Fruit fly (Drosophila melanogaster) Kc167 (cell line): Measurements from ENCODE around the gene SpdS.

ENCODE experiments used
- Myc ChIP-seq: fragments of >200 bp; optimal IDR thresholded peaks from 2 replicates; lab custom pipeline; 2017; ENCODE audit warnings: missing external identifiers
- Sin3A ChIP-seq: fragments of >200 bp; optimal IDR thresholded peaks from 2 replicates; lab custom pipeline; 2018; ENCODE audit warnings: missing external identifiers
- h ChIP-seq: fragments of >200 bp; optimal IDR thresholded peaks from 3 replicates; lab custom pipeline; 2018; ENCODE audit warnings: missing external identifiers
- insv ChIP-seq: fragments of >200 bp; optimal IDR thresholded peaks from 3 replicates; lab custom pipeline; 2018; ENCODE audit warnings: missing external identifiers
- psq ChIP-seq: fragments of >200 bp; optimal IDR thresholded peaks from 2 replicates; lab custom pipeline; 2017; ENCODE audit warnings: missing external identifiers
- ttk ChIP-seq: sonication (Bioruptor generic); optimal IDR thresholded peaks from 2 replicates; lab custom pipeline; 2017; ENCODE audit warnings: missing external identifiers

The SpdS gene

DNA sequence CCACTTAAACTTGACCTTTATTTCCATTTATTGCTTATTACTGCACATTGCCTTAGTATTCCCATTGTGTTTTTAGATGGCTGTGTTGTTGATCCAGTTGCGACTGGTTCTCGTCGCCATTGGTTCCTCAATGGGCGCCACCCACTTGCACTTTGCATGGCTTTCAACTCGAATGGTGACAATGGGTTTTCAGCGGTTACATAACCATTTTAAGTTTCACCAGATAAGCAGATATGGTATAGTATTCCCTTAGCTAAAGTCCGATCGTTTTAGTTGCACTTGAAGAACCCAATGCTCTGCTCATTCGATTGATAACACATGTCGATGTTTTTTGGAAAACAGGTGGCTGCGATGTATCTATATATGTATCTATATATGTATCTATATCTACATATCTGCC is 29.5 kb upstream of the SpdS start:
- no peak for TF ChIP-seq Myc (lab: Kevin White, UChicago)

DNA sequence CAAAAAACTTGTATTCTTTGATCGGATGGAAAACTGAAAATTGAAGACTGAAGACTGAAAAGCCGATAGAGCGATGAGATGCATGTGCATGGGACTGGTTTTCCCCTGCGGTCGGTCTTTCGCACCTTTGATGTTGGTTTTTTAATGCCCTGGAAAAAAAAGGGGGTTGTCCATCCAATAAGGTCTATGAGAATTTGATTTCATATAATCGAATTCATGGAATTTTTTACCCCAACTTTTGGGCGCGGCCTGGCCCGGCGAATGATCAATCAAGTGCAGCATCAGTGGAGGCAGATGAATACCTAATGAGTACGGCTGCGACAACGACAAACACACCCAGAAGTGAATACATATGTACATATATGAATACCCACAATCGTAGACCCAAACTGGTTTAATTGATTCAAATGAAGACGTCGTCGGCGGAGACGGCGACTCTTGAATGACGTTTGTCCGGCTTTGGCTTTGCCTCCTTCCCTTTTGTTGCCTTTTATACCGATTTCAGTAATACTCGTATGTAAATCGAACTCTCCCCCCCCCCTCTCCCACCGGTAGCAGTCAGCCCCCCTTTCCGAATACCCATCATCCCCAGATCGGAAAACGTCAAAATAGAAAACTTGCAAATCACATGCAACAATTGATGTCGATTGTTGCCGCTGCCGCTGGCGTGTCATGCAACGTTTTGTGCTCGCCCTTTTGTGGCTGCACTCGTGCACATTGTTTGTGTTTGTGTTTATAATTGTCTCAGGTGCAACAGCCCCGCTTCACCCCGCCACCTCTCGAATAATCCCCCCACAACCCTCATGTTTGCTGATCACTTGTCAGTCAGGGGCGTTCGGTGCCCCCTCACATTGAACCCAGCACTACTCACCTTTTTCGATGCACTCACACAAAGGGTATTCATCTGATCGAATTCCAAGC is 28.2 kb upstream of the SpdS start:
- TF ChIP-seq Sin3A (lab: Kevin White, UChicago) = no peak
- TF ChIP-seq insv = no peak
- no peak for TF ChIP-seq ttk (lab: Kevin White, UChicago)

DNA sequence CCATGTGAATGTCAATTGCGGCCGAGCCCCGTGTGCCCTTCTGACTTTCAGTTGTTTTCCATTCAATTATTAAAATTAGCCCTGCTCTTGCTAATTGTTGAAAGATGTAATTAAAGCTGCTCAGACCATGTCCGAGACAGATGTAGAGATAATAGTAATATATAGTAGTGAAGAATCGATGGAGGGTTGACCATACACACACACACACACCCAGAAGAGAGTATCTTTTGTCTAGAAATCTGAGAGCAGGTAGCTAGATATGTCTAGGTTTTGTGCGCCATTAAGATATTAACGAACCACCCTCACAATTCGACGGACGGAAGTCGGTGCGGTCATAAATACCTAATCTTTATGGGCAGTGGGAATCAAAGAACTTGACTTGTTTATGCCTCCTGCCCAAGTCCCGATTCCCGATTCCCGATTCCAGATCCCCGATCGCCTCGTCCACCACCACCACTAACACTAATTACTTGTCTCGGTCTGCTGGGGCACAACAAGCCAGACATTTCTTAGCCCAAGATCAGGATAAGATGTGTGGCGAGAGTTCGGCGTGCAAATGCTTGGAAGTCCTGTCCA is 26.9 kb upstream of the SpdS start:
- no peak for TF ChIP-seq Sin3A (lab: Kevin White, UChicago)
- TF ChIP-seq insv = no peak
- no peak for TF ChIP-seq h
- TF ChIP-seq psq (lab: Kevin White, UChicago) = no peak
- TF ChIP-seq Myc (lab: Kevin White, UChicago) = no peak
- no peak for TF ChIP-seq ttk (lab: Kevin White, UChicago)

- TF ChIP-seq ttk (lab: Kevin White, UChicago) = no peak
Observed at dm6 chr3R:9605084-9605483, 26.4 kb upstream of the SpdS start.

DNA sequence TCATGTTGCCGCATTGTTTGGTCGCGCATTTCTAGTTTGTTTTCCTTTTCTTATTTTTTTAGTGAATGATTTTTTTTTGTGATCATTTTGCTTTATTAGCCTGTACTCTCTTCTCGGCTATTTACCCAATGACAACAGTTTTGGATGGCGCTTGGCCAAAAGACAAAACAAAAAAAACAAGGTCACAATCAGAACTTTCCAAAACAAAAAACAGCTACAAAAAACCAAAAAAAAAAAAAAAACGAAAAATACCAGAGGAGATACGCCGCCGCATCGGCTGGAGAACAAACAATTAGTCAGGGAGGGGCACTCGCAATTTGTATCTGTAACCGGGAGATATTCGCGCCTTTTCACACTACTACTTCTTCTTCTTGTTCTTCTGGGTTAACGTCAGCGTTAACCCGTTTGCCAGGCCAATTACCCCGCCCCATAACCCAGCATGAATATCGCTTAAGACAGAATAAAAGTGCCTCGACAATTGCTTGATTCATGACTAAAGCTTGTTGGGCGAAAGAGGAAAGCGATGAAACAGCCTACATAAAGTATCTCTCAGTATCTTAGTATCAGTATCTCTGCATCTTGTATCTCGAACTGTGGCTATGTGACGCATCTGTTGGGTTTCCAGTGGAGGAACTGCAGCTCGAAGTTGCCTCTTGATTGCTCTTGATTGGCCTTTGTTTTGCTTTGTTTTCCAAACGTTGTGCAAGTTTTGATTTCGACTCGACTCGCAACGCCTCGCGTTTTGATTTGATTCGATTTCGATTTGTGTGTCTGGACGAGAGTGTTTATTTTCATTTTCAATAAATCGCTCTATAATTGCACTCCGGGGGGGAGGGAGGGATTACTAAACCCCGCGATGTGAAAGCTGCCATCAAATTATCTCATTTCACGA is 24.3 kb upstream of the SpdS start:
- TF ChIP-seq h (no peak), ttk (lab: Kevin White, UChicago) (no peak), Sin3A (lab: Kevin White, UChicago) (no peak), insv (no peak), Myc (lab: Kevin White, UChicago) (no peak), psq (lab: Kevin White, UChicago) (no peak)

DNA sequence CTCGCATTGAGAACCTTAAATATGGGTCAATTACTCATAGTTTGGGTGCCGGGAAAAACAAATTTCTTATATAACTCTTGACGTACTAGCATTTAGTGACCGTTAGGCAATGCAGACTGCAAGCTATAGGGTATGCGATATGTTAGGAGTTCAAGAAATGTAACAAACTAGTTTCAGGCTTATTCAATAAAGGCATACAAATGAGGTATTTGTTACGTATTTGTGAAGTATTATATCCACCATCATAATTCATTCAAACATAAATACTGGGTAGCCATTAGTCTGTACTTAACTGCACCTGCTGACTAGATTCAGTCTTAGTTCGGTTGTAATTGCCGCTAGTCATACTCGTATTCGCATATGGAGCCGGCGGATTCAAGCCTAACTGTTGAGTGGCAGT is 23.2 kb upstream of the SpdS start:
- TF ChIP-seq insv (no peak), Myc (lab: Kevin White, UChicago) (no peak), Sin3A (lab: Kevin White, UChicago) (no peak), psq (lab: Kevin White, UChicago) (no peak), h (no peak), ttk (lab: Kevin White, UChicago) (no peak)

- no peak for TF ChIP-seq insv
- TF ChIP-seq Myc (lab: Kevin White, UChicago) = no peak
- TF ChIP-seq h = no peak
- TF ChIP-seq psq (lab: Kevin White, UChicago) = no peak
- TF ChIP-seq ttk (lab: Kevin White, UChicago) = no peak
- no peak for TF ChIP-seq Sin3A (lab: Kevin White, UChicago)
Observed at dm6 chr3R:9612217-9612616, 19.2 kb upstream of the SpdS start.

dm6 chr3R:9613124-9613523 is 18.3 kb upstream of the SpdS start:
- TF ChIP-seq ttk (lab: Kevin White, UChicago) (no peak), Sin3A (lab: Kevin White, UChicago) (no peak), insv (no peak), psq (lab: Kevin White, UChicago) (no peak), Myc (lab: Kevin White, UChicago) (no peak), h (no peak)

- TF ChIP-seq ttk (lab: Kevin White, UChicago) = no peak
- TF ChIP-seq Sin3A (lab: Kevin White, UChicago) = no peak
- no peak for TF ChIP-seq insv
- TF ChIP-seq Myc (lab: Kevin White, UChicago) = no peak
- no peak for TF ChIP-seq psq (lab: Kevin White, UChicago)
- no peak for TF ChIP-seq h
Observed at dm6 chr3R:9618331-9618730, 13.1 kb upstream of the SpdS start.

DNA sequence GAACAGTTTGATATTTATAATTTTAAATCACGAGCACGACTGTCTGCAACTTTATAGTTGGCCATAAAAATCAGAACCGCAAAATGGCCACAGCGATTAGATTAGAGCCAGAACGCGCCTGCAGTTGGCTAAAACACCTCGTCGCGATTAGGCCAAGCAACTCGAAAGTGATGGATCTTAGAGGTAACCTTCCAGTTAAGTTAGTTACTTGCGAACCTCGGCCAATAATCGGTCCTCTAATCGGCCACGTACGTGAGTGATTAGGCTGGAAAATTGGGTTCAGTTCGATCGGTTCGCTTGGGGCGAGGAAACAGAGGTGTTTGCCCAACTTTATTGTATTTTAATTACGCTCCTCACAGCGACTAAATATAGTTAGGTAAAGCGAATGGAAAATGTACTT is 11.2 kb upstream of the SpdS start:
- no peak for TF ChIP-seq h
- TF ChIP-seq Sin3A (lab: Kevin White, UChicago) = no peak
- no peak for TF ChIP-seq insv
- TF ChIP-seq psq (lab: Kevin White, UChicago) = no peak
- no peak for TF ChIP-seq Myc (lab: Kevin White, UChicago)
- TF ChIP-seq ttk (lab: Kevin White, UChicago) = no peak

dm6 chr3R:9625443-9625842 is 6.0 kb upstream of the SpdS start:
- TF ChIP-seq psq (lab: Kevin White, UChicago) (no peak), h (no peak), Myc (lab: Kevin White, UChicago) (no peak), Sin3A (lab: Kevin White, UChicago) (no peak), ttk (lab: Kevin White, UChicago) (no peak), insv (no peak)

- TF ChIP-seq insv (no peak), psq (lab: Kevin White, UChicago) (no peak), Sin3A (lab: Kevin White, UChicago) (no peak), h (no peak), ttk (lab: Kevin White, UChicago) (no peak), Myc (lab: Kevin White, UChicago) (no peak)
Observed at dm6 chr3R:9626266-9626665, 5.2 kb upstream of the SpdS start.
